Worm (Caenorhabditis elegans) whole organism, L2 larva: ENCODE measurements around the gene bec-1.

ENCODE experiments used
- R02D3.7 ChIP-seq: fragments of 150-350 bp; optimal IDR thresholded peaks from 2 replicates; lab custom pipeline; 2014; ENCODE audit warnings: missing biosample characterization, missing genetic modification characterization
- Y55F3AM.14 ChIP-seq: fragments of 200-800 bp; sonication (Bioruptor generic); optimal IDR thresholded peaks from 2 replicates; lab custom pipeline; 2018; ENCODE audit warnings: mild to moderate bottlenecking, missing genetic modification characterization, missing compliant biosample characterization
- alr-1 ChIP-seq: fragments of 150-350 bp; optimal IDR thresholded peaks from 2 replicates; lab custom pipeline; 2014; ENCODE audit warnings: missing biosample characterization, missing genetic modification characterization
- aly-2 ChIP-seq: fragments of 150-350 bp; optimal IDR thresholded peaks from 2 replicates; lab custom pipeline; 2014; ENCODE audit warnings: missing biosample characterization, missing genetic modification characterization
- blmp-1 ChIP-seq: sonication (generic microtip); optimal IDR thresholded peaks from 2 replicates; lab custom pipeline; 2017; ENCODE audit warnings: missing genetic modification characterization, mild to moderate bottlenecking, missing compliant biosample characterization, antibody characterized with exemption, moderate library complexity; ENCODE audit not compliant: insufficient read depth
- ceh-16 ChIP-seq: fragments of 150-350 bp; optimal IDR thresholded peaks from 2 replicates; lab custom pipeline; 2014; ENCODE audit warnings: missing biosample characterization, missing genetic modification characterization
- dmd-4 ChIP-seq: sonication (generic microtip); optimal IDR thresholded peaks from 2 replicates; lab custom pipeline; 2017; ENCODE audit warnings: missing biosample characterization, missing genetic modification characterization
- elt-1 ChIP-seq: fragments of 150-350 bp; optimal IDR thresholded peaks from 2 replicates; lab custom pipeline; 2014; ENCODE audit warnings: missing biosample characterization, missing genetic modification characterization
- elt-3 ChIP-seq: sonication (generic microtip); optimal IDR thresholded peaks from 2 replicates; lab custom pipeline; 2017; ENCODE audit warnings: missing biosample characterization, missing genetic modification characterization
- fos-1 ChIP-seq: fragments of 150-350 bp; optimal IDR thresholded peaks from 2 replicates; lab custom pipeline; 2014; ENCODE audit warnings: missing biosample characterization, missing genetic modification characterization
- gmeb-1 ChIP-seq: fragments of 150-350 bp; optimal IDR thresholded peaks from 2 replicates; lab custom pipeline; 2014; ENCODE audit warnings: missing biosample characterization, missing genetic modification characterization
- lin-11 ChIP-seq: fragments of 150-350 bp; sonication (generic microtip); optimal IDR thresholded peaks from 2 replicates; lab custom pipeline; 2014; ENCODE audit warnings: missing biosample characterization, missing genetic modification characterization, inconsistent platforms, mixed read lengths
- lsy-2 ChIP-seq, 2 experiments: fragments of 150-350 bp in 1 of 2; sonication (generic microtip) in 1 of 2; optimal IDR thresholded peaks; 2 replicates each; lab custom pipeline; 2014 to 2017; ENCODE audit warnings: missing biosample characterization in 2 of 2, missing genetic modification characterization in 2 of 2
- mab-5 ChIP-seq: fragments of 150-350 bp; optimal IDR thresholded peaks from 2 replicates; lab custom pipeline; 2014; ENCODE audit warnings: missing biosample characterization, missing genetic modification characterization
- mbf-1 ChIP-seq: sonication (generic microtip); optimal IDR thresholded peaks from 2 replicates; lab custom pipeline; 2017; ENCODE audit warnings: missing biosample characterization, missing genetic modification characterization
- mdl-1 ChIP-seq, 2 experiments: fragments of 150-350 bp in 1 of 2; sonication (generic microtip) in 1 of 2; optimal IDR thresholded peaks; 2 replicates each; lab custom pipeline; 2017; ENCODE audit warnings: missing biosample characterization in 2 of 2, missing genetic modification characterization in 2 of 2
- nhr-10 ChIP-seq: sonication (generic microtip); optimal IDR thresholded peaks from 2 replicates; lab custom pipeline; 2017; ENCODE audit warnings: missing biosample characterization, missing genetic modification characterization
- nhr-11 ChIP-seq: fragments of 150-350 bp; optimal IDR thresholded peaks from 2 replicates; lab custom pipeline; 2014; ENCODE audit warnings: missing biosample characterization, missing genetic modification characterization
- nhr-12 ChIP-seq: fragments of 150-350 bp; optimal IDR thresholded peaks from 2 replicates; lab custom pipeline; 2014; ENCODE audit warnings: missing biosample characterization, missing genetic modification characterization
- nhr-129 ChIP-seq: fragments of 150-350 bp; optimal IDR thresholded peaks from 2 replicates; lab custom pipeline; 2014; ENCODE audit warnings: missing biosample characterization, missing genetic modification characterization
- nhr-21 ChIP-seq: fragments of 150-350 bp; optimal IDR thresholded peaks from 2 replicates; lab custom pipeline; 2014; ENCODE audit warnings: missing biosample characterization, missing genetic modification characterization
- nhr-23 ChIP-seq: fragments of 150-350 bp; optimal IDR thresholded peaks from 2 replicates; lab custom pipeline; 2014; ENCODE audit warnings: missing biosample characterization, missing genetic modification reagents, missing genetic modification characterization
- nhr-237 ChIP-seq: fragments of 150-350 bp; optimal IDR thresholded peaks from 2 replicates; lab custom pipeline; 2014; ENCODE audit warnings: missing biosample characterization, missing genetic modification characterization
- nhr-25 ChIP-seq: fragments of 150-350 bp; sonication (generic microtip); optimal IDR thresholded peaks from 3 replicates; lab custom pipeline; 2014; ENCODE audit warnings: missing biosample characterization, missing genetic modification characterization
- nhr-6 ChIP-seq: fragments of 150-350 bp; optimal IDR thresholded peaks from 2 replicates; lab custom pipeline; 2014; ENCODE audit warnings: missing biosample characterization, missing genetic modification characterization
- peb-1 ChIP-seq: fragments of 150-350 bp; optimal IDR thresholded peaks from 2 replicates; lab custom pipeline; 2014; ENCODE audit warnings: missing biosample characterization, missing genetic modification characterization
- sem-4 ChIP-seq: fragments of 150-350 bp; optimal IDR thresholded peaks from 2 replicates; lab custom pipeline; 2014; ENCODE audit warnings: missing biosample characterization, missing genetic modification reagents, missing genetic modification characterization
- sma-9 ChIP-seq, 2 experiments: fragments of 150-350 bp in 1 of 2; sonication (generic microtip) in 1 of 2; optimal IDR thresholded peaks; 2 replicates each; lab custom pipeline; 2014 to 2016; ENCODE audit warnings: missing genetic modification characterization in 2 of 2, mild to moderate bottlenecking in 1 of 2, missing biosample characterization in 1 of 2, missing compliant biosample characterization in 1 of 2, missing genetic modification reagents in 1 of 2, moderate library complexity in 1 of 2
- snpc-4 ChIP-seq: fragments of 150-350 bp; optimal IDR thresholded peaks from 2 replicates; lab custom pipeline; 2014; ENCODE audit warnings: missing biosample characterization, missing genetic modification characterization
- unc-39 ChIP-seq: fragments of 150-350 bp; optimal IDR thresholded peaks from 2 replicates; lab custom pipeline; 2014; ENCODE audit warnings: missing biosample characterization, missing genetic modification characterization
- unc-55 ChIP-seq: fragments of 150-350 bp; sonication (generic microtip); optimal IDR thresholded peaks from 3 replicates; lab custom pipeline; 2014; ENCODE audit warnings: missing biosample characterization, missing genetic modification reagents, missing genetic modification characterization
- ztf-4 ChIP-seq: fragments of 150-350 bp; optimal IDR thresholded peaks from 2 replicates; lab custom pipeline; 2014; ENCODE audit warnings: missing biosample characterization, missing genetic modification characterization

bec-1 gene

DNA sequence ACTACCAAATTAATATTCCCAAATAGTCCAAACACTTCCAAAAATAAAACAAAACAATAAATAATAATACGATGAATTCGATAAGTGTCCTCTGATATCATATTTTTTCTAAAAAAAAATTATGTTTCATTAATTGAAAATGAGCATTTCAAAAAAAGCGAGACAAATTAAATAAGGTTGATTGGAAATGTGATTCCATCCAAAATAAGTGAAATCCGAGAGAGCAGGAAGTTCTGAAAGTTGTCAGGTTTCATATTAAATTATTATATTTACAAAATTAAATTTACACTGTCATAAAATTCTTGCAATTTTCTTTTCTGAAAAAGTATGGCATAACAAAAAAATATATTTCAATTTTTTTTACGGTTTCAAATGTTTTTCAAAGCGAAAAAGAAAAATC lies 37.2 kb downstream of the bec-1 start, which contains the start of gene srsx-14:
Gene srsx-14, minus strand, starts transcription at position 101 of the 400 bp plus-strand sequence.
- no peak for TF ChIP-seq elt-3 (tag; lab: Kevin White, UChicago)
- TF ChIP-seq nhr-237 (tag; lab: Kevin White, UChicago), result no peak
- no peak for TF ChIP-seq peb-1 (tag; lab: Kevin White, UChicago)
- no peak for TF ChIP-seq sma-9 (GFP tag; optimal IDR thresholded peaks at IDR 0.05; lab: Kevin White, UChicago)
- TF ChIP-seq sma-9 (tag; optimal IDR thresholded peaks at IDR 0.05; lab: Kevin White, UChicago), result no peak
- no peak for TF ChIP-seq nhr-10 (tag; lab: Kevin White, UChicago)
- no peak for TF ChIP-seq Y55F3AM.14 (GFP tag; lab: Kevin White, UChicago)
- no peak for TF ChIP-seq mdl-1 (tag; optimal IDR thresholded peaks at IDR 0.05; lab: Kevin White, UChicago)
- TF ChIP-seq aly-2, result no peak
- no peak for TF ChIP-seq nhr-21 (tag; lab: Kevin White, UChicago)
- TF ChIP-seq snpc-4 (tag; lab: Kevin White, UChicago), result no peak
- TF ChIP-seq alr-1 (tag; lab: Kevin White, UChicago), result no peak
- no peak for TF ChIP-seq nhr-23 (tag; lab: Kevin White, UChicago)
- no peak for TF ChIP-seq ztf-4 (tag; lab: Kevin White, UChicago)

- TF ChIP-seq elt-1 (tag; lab: Kevin White, UChicago) (no peak), nhr-12 (no peak), dmd-4 (no peak), nhr-237 (tag; lab: Kevin White, UChicago) (no peak), sem-4 (tag; lab: Kevin White, UChicago) (no peak), nhr-25 (tag; lab: Kevin White, UChicago) (no peak), ztf-4 (tag; lab: Kevin White, UChicago) (no peak), unc-55 (GFP tag; lab: Kevin White, UChicago) (no peak), nhr-21 (tag; lab: Kevin White, UChicago) (no peak), nhr-6 (tag; lab: Kevin White, UChicago) (no peak), unc-39 (tag; lab: Kevin White, UChicago) (no peak), nhr-11 (tag; lab: Kevin White, UChicago) (no peak), mab-5 (tag; lab: Kevin White, UChicago) (no peak), nhr-129 (tag; lab: Kevin White, UChicago) (no peak), sma-9 (GFP tag; optimal IDR thresholded peaks at IDR 0.05; lab: Kevin White, UChicago) (no peak), sma-9 (tag; optimal IDR thresholded peaks at IDR 0.05; lab: Kevin White, UChicago) (no peak), lsy-2 (tag; optimal IDR thresholded peaks at IDR 0.05; lab: Kevin White, UChicago) (no peak), blmp-1 (tag; lab: Kevin White, UChicago) (no peak), mbf-1 (tag; lab: Kevin White, UChicago) (no peak), ceh-16 (tag; lab: Kevin White, UChicago) (no peak)
These were observed 40.5 kb downstream of the bec-1 start, which contains the start of gene srsx-15 for ce11 chrIV:5623718-5624117. TSS of gene srsx-15 (minus strand) at chrIV:5623818.

ce11 chrIV:5619643-5620042 lies 44.6 kb downstream of the bec-1 start, which contains the start of gene srsx-16:
TSS of gene srsx-16 (minus strand) at chrIV:5619743.
- no peak for TF ChIP-seq mab-5 (tag; lab: Kevin White, UChicago)
- no peak for TF ChIP-seq nhr-23 (tag; lab: Kevin White, UChicago)
- no peak for TF ChIP-seq lin-11 (tag; lab: Kevin White, UChicago)
- no peak for TF ChIP-seq elt-1 (tag; lab: Kevin White, UChicago)
- no peak for TF ChIP-seq R02D3.7 (tag; lab: Kevin White, UChicago)

DNA sequence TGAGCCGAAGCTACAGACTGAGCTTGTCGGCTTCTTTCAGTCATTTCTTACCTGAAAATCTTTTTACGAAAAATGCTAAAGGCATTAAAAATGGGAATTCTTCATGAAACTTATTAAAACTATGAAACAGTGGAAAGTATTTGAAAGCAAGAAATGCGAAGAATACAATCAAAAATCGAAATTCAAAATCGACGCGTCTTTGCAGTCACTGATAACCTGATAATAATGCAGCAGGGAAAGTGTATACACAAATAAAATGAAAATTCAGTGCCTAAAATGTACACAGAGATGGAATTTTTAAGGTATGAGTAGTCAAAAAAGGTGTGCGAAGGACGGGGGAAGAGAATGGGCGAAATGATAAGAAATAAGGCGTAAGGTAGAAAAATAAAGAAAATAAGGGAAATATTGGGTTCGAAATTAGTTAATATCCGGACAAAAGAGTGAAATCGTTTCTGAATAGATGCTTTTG lies 49.6 kb downstream of the bec-1 start, which contains the start of gene C39H7.4:
Gene C39H7.4, minus strand, starts transcription at position 51 of the 469 bp plus-strand sequence.
- TF ChIP-seq elt-1 (tag; lab: Kevin White, UChicago), result no peak
- no peak for TF ChIP-seq sma-9 (GFP tag; optimal IDR thresholded peaks at IDR 0.05; lab: Kevin White, UChicago)
- TF ChIP-seq sma-9 (tag; optimal IDR thresholded peaks at IDR 0.05; lab: Kevin White, UChicago), result no peak
- no peak for TF ChIP-seq R02D3.7 (tag; lab: Kevin White, UChicago)
- no peak for TF ChIP-seq mab-5 (tag; lab: Kevin White, UChicago)
- peak; percentile 36 for TF ChIP-seq gmeb-1 (tag; lab: Kevin White, UChicago)
- TF ChIP-seq fos-1 (tag; lab: Kevin White, UChicago), result peak; percentile 97
